Fruit fly (Drosophila melanogaster) ovary, adult (tissue): ENCODE data around the gene CG42521.

ENCODE experiments used
- CG17801 ChIP-seq: fragments of 200-800 bp; optimal IDR thresholded peaks from 2 replicates; lab custom pipeline; 2019; ENCODE audit warnings: missing biosample characterization, mild to moderate bottlenecking, missing genetic modification characterization, moderate library complexity; ENCODE audit not compliant: partially characterized antibody

Gene CG42521

dm6 chr3L:10656451-10657198 is 33.2 kb upstream of the CG42521 start:
- no peak for TF ChIP-seq CG17801

- no peak for TF ChIP-seq CG17801
Observed at dm6 chr3L:10654439-10654838, 31.1 kb upstream of the CG42521 start.

dm6 chr3L:10652487-10652886 is 29.1 kb upstream of the CG42521 start:
- no peak for TF ChIP-seq CG17801

- TF ChIP-seq CG17801: no peak
Observed at dm6 chr3L:10651271-10651670, 27.9 kb upstream of the CG42521 start.

- TF ChIP-seq CG17801: no peak
Observed at dm6 chr3L:10648431-10648830, 25.1 kb upstream of the CG42521 start.

- TF ChIP-seq CG17801: no peak
Observed at dm6 chr3L:10647158-10647557, 23.8 kb upstream of the CG42521 start.

- TF ChIP-seq CG17801: no peak
Observed at dm6 chr3L:10645965-10646364, 22.6 kb upstream of the CG42521 start.

- no peak for TF ChIP-seq CG17801
Observed at dm6 chr3L:10643228-10643627, 19.9 kb upstream of the CG42521 start, which contains the start of gene CG14153. Gene CG14153, plus strand, starts transcription at chr3L:10643528.

- no peak for TF ChIP-seq CG17801
Observed at dm6 chr3L:10641589-10641988, 18.2 kb upstream of the CG42521 start, which contains the start of gene CG14154. Gene CG14154, plus strand, starts transcription at chr3L:10641889.

- TF ChIP-seq CG17801: no peak
Observed at dm6 chr3L:10639440-10639839, 16.1 kb upstream of the CG42521 start, which contains the start of gene CG18628. Gene CG18628, plus strand, starts transcription at chr3L:10639740.

- peak; percentile 96 for TF ChIP-seq CG17801
Observed at dm6 chr3L:10637819-10638218, 14.4 kb upstream of the CG42521 start, which contains the start of gene Cnep1r2. Gene Cnep1r2, plus strand, starts transcription at chr3L:10638146.

- no peak for TF ChIP-seq CG17801
Observed at dm6 chr3L:10630885-10631359, 7.5 kb upstream of the CG42521 start, which contains the start of the genes CG42535, CG34001 and hay. Gene CG42535, minus strand, starts transcription at chr3L:10630935. Gene CG34001, plus strand, starts transcription at chr3L:10631079. Gene hay, plus strand, starts transcription at chr3L:10631079.

dm6 chr3L:10629969-10630368 is 6.6 kb upstream of the CG42521 start, which contains the start of gene CG42536:
Gene CG42536, minus strand, starts transcription at chr3L:10630069.
- no peak for TF ChIP-seq CG17801

- TF ChIP-seq CG17801: no peak
Observed at dm6 chr3L:10628384-10628783, 5.0 kb upstream of the CG42521 start, which contains the start of gene CG14151. Gene CG14151, minus strand, starts transcription at chr3L:10628484.

- TF ChIP-seq CG17801: no peak
Observed at dm6 chr3L:10626199-10626598, 2.8 kb upstream of the CG42521 start, which contains the start of gene CG34238. Gene CG34238, plus strand, starts transcription at chr3L:10626499.

dm6 chr3L:10625499-10625898 is 2.1 kb upstream of the CG42521 start, which contains the start of gene CG43127:
Gene CG43127, minus strand, starts transcription at chr3L:10625599.
- TF ChIP-seq CG17801: no peak

- no peak for TF ChIP-seq CG17801
Observed at dm6 chr3L:10599512-10599911, 23.9 kb downstream of the CG42521 start.

dm6 chr3L:10584965-10585364 is 38.4 kb downstream of the CG42521 start:
- TF ChIP-seq CG17801: no peak
